In the genomic region with DNA sequence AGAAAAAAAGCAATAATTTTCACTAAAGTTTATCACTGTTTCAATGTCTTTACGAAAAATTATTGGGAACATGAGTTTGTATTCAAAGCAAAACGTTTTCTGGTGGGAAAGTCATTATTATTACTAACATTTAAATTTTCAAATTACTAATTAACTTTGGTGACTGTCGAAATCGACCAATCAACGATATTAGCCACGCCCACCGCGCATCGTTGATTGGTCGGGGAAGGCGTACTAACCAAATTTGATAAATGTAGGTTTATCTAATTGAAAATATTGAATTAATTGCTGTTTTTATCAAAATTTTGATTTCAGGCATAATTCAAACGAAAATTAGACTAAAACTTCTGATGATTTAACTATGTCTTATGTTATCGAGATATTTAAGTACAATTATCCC, we compare ENCODE assay signal across 2 worm cellular contexts.
A peak's percentile ranks its signal among the peaks of the same experiment; 100 is the strongest.
TF ChIP-seq lines count a peak whose summit lies in the region.

No protein-coding gene starts in this region.

TF ChIP-seq in whole organism, L3 larva, 47 proteins besides CTCF, POLR2A, EP300 and RAD21:
- TF ChIP-seq nfya-1 (tag; optimal IDR thresholded peaks at IDR 0.05; lab: Kevin White, UChicago; ENCODE audit: insufficient read depth) (peak; percentile 78), elt-1 (tag; optimal IDR thresholded peaks at IDR 0.05; lab: Kevin White, UChicago) (no peak), ceh-9 (tag; optimal IDR thresholded peaks at IDR 0.05; lab: Kevin White, UChicago) (no peak), egl-27 (tag; optimal IDR thresholded peaks at IDR 0.05; lab: Kevin White, UChicago) (no peak), ceh-28 (tag; optimal IDR thresholded peaks at IDR 0.05; lab: Kevin White, UChicago) (no peak), unc-39 (tag; optimal IDR thresholded peaks at IDR 0.05; lab: Kevin White, UChicago) (no peak), aly-2 (tag; optimal IDR thresholded peaks at IDR 0.05; lab: Kevin White, UChicago) (no peak)

TF ChIP-seq in whole organism, late embryonic, 69 proteins besides CTCF, POLR2A, EP300 and RAD21:
- TF ChIP-seq hlh-8 (tag; optimal IDR thresholded peaks at IDR 0.05; lab: Kevin White, UChicago) (no peak), nfya-1 (tag; optimal IDR thresholded peaks at IDR 0.05; lab: Kevin White, UChicago) (peak; percentile 87)
